Worm (Caenorhabditis elegans) whole organism, L2 larva: ENCODE results near the gene F35B3.7.

Experiments used
- C34F6.9 ChIP-seq: fragments of 150-350 bp; optimal IDR thresholded peaks from 2 replicates; lab custom pipeline; 2014; ENCODE audit warnings: missing biosample characterization, missing genetic modification characterization
- F13H6.1 ChIP-seq: sonication (generic microtip); optimal IDR thresholded peaks from 2 replicates; lab custom pipeline; 2016; ENCODE audit warnings: missing genetic modification characterization, missing compliant biosample characterization
- R02D3.7 ChIP-seq: fragments of 150-350 bp; optimal IDR thresholded peaks from 2 replicates; lab custom pipeline; 2014; ENCODE audit warnings: missing biosample characterization, missing genetic modification characterization
- Y55F3AM.14 ChIP-seq: fragments of 200-800 bp; sonication (Bioruptor generic); optimal IDR thresholded peaks from 2 replicates; lab custom pipeline; 2018; ENCODE audit warnings: mild to moderate bottlenecking, missing genetic modification characterization, missing compliant biosample characterization
- ZK546.5 ChIP-seq: sonication (generic microtip); optimal IDR thresholded peaks from 2 replicates; lab custom pipeline; 2017; ENCODE audit warnings: missing biosample characterization, missing genetic modification characterization
- alr-1 ChIP-seq: fragments of 150-350 bp; optimal IDR thresholded peaks from 2 replicates; lab custom pipeline; 2014; ENCODE audit warnings: missing biosample characterization, missing genetic modification characterization
- aly-2 ChIP-seq: fragments of 150-350 bp; optimal IDR thresholded peaks from 2 replicates; lab custom pipeline; 2014; ENCODE audit warnings: missing biosample characterization, missing genetic modification characterization
- ama-1 ChIP-seq: fragments of 150-350 bp; optimal IDR thresholded peaks from 2 replicates; lab custom pipeline; 2018; ENCODE audit warnings: inconsistent platforms
- blmp-1 ChIP-seq: sonication (generic microtip); optimal IDR thresholded peaks from 2 replicates; lab custom pipeline; 2017; ENCODE audit warnings: missing genetic modification characterization, mild to moderate bottlenecking, missing compliant biosample characterization, antibody characterized with exemption, moderate library complexity; ENCODE audit not compliant: insufficient read depth
- ceh-16 ChIP-seq: fragments of 150-350 bp; optimal IDR thresholded peaks from 2 replicates; lab custom pipeline; 2014; ENCODE audit warnings: missing biosample characterization, missing genetic modification characterization
- crh-2 ChIP-seq: sonication (generic microtip); optimal IDR thresholded peaks from 2 replicates; lab custom pipeline; 2017; ENCODE audit warnings: missing biosample characterization, missing genetic modification characterization
- dmd-4 ChIP-seq: sonication (generic microtip); optimal IDR thresholded peaks from 2 replicates; lab custom pipeline; 2017; ENCODE audit warnings: missing biosample characterization, missing genetic modification characterization
- egl-27 ChIP-seq: sonication (generic microtip); optimal IDR thresholded peaks from 3 replicates; lab custom pipeline; 2017; ENCODE audit warnings: missing biosample characterization, missing genetic modification reagents, missing genetic modification characterization
- elt-1 ChIP-seq: fragments of 150-350 bp; optimal IDR thresholded peaks from 2 replicates; lab custom pipeline; 2014; ENCODE audit warnings: missing biosample characterization, missing genetic modification characterization
- elt-3 ChIP-seq: sonication (generic microtip); optimal IDR thresholded peaks from 2 replicates; lab custom pipeline; 2017; ENCODE audit warnings: missing biosample characterization, missing genetic modification characterization
- fos-1 ChIP-seq: fragments of 150-350 bp; optimal IDR thresholded peaks from 2 replicates; lab custom pipeline; 2014; ENCODE audit warnings: missing biosample characterization, missing genetic modification characterization
- gmeb-1 ChIP-seq: fragments of 150-350 bp; optimal IDR thresholded peaks from 2 replicates; lab custom pipeline; 2014; ENCODE audit warnings: missing biosample characterization, missing genetic modification characterization
- lin-11 ChIP-seq: fragments of 150-350 bp; sonication (generic microtip); optimal IDR thresholded peaks from 2 replicates; lab custom pipeline; 2014; ENCODE audit warnings: missing biosample characterization, missing genetic modification characterization, inconsistent platforms, mixed read lengths
- lin-39 ChIP-seq: fragments of 150-350 bp; optimal IDR thresholded peaks from 2 replicates; lab custom pipeline; 2014; ENCODE audit warnings: missing biosample characterization, missing genetic modification reagents, missing genetic modification characterization
- lsy-2 ChIP-seq, 2 experiments: fragments of 150-350 bp in 1 of 2; sonication (generic microtip) in 1 of 2; optimal IDR thresholded peaks; 2 replicates each; lab custom pipeline; 2014 to 2017; ENCODE audit warnings: missing biosample characterization in 2 of 2, missing genetic modification characterization in 2 of 2
- mab-5 ChIP-seq: fragments of 150-350 bp; optimal IDR thresholded peaks from 2 replicates; lab custom pipeline; 2014; ENCODE audit warnings: missing biosample characterization, missing genetic modification characterization
- mbf-1 ChIP-seq: sonication (generic microtip); optimal IDR thresholded peaks from 2 replicates; lab custom pipeline; 2017; ENCODE audit warnings: missing biosample characterization, missing genetic modification characterization
- mdl-1 ChIP-seq, 2 experiments: fragments of 150-350 bp in 1 of 2; sonication (generic microtip) in 1 of 2; optimal IDR thresholded peaks; 2 replicates each; lab custom pipeline; 2017; ENCODE audit warnings: missing biosample characterization in 2 of 2, missing genetic modification characterization in 2 of 2
- nhr-11 ChIP-seq: fragments of 150-350 bp; optimal IDR thresholded peaks from 2 replicates; lab custom pipeline; 2014; ENCODE audit warnings: missing biosample characterization, missing genetic modification characterization
- nhr-12 ChIP-seq: fragments of 150-350 bp; optimal IDR thresholded peaks from 2 replicates; lab custom pipeline; 2014; ENCODE audit warnings: missing biosample characterization, missing genetic modification characterization
- nhr-129 ChIP-seq: fragments of 150-350 bp; optimal IDR thresholded peaks from 2 replicates; lab custom pipeline; 2014; ENCODE audit warnings: missing biosample characterization, missing genetic modification characterization
- nhr-21 ChIP-seq: fragments of 150-350 bp; optimal IDR thresholded peaks from 2 replicates; lab custom pipeline; 2014; ENCODE audit warnings: missing biosample characterization, missing genetic modification characterization
- nhr-23 ChIP-seq: fragments of 150-350 bp; optimal IDR thresholded peaks from 2 replicates; lab custom pipeline; 2014; ENCODE audit warnings: missing biosample characterization, missing genetic modification reagents, missing genetic modification characterization
- nhr-237 ChIP-seq: fragments of 150-350 bp; optimal IDR thresholded peaks from 2 replicates; lab custom pipeline; 2014; ENCODE audit warnings: missing biosample characterization, missing genetic modification characterization
- nhr-25 ChIP-seq: fragments of 150-350 bp; sonication (generic microtip); optimal IDR thresholded peaks from 3 replicates; lab custom pipeline; 2014; ENCODE audit warnings: missing biosample characterization, missing genetic modification characterization
- nhr-77 ChIP-seq: fragments of 150-350 bp; optimal IDR thresholded peaks from 2 replicates; lab custom pipeline; 2014; ENCODE audit warnings: missing biosample characterization, missing genetic modification characterization
- peb-1 ChIP-seq: fragments of 150-350 bp; optimal IDR thresholded peaks from 2 replicates; lab custom pipeline; 2014; ENCODE audit warnings: missing biosample characterization, missing genetic modification characterization
- sem-4 ChIP-seq: fragments of 150-350 bp; optimal IDR thresholded peaks from 2 replicates; lab custom pipeline; 2014; ENCODE audit warnings: missing biosample characterization, missing genetic modification reagents, missing genetic modification characterization
- skn-1 ChIP-seq: sonication (generic microtip); optimal IDR thresholded peaks from 2 replicates; lab custom pipeline; 2017; ENCODE audit warnings: missing biosample characterization, missing genetic modification characterization
- sma-3 ChIP-seq: sonication (generic microtip); optimal IDR thresholded peaks from 2 replicates; lab custom pipeline; 2016; ENCODE audit warnings: missing genetic modification reagents, missing genetic modification characterization, missing compliant biosample characterization
- sma-9 ChIP-seq, 2 experiments: fragments of 150-350 bp in 1 of 2; sonication (generic microtip) in 1 of 2; optimal IDR thresholded peaks; 2 replicates each; lab custom pipeline; 2014 to 2016; ENCODE audit warnings: missing genetic modification characterization in 2 of 2, mild to moderate bottlenecking in 1 of 2, missing biosample characterization in 1 of 2, missing compliant biosample characterization in 1 of 2, missing genetic modification reagents in 1 of 2, moderate library complexity in 1 of 2
- snpc-4 ChIP-seq: fragments of 150-350 bp; optimal IDR thresholded peaks from 2 replicates; lab custom pipeline; 2014; ENCODE audit warnings: missing biosample characterization, missing genetic modification characterization
- unc-55 ChIP-seq: fragments of 150-350 bp; sonication (generic microtip); optimal IDR thresholded peaks from 3 replicates; lab custom pipeline; 2014; ENCODE audit warnings: missing biosample characterization, missing genetic modification reagents, missing genetic modification characterization
- unc-62 ChIP-seq: fragments of 150-350 bp; optimal IDR thresholded peaks from 2 replicates; lab custom pipeline; 2014; ENCODE audit warnings: missing biosample characterization, missing genetic modification reagents, missing genetic modification characterization
- ztf-1 ChIP-seq: fragments of 200-800 bp; sonication (Bioruptor generic); conservative IDR thresholded peaks from 2 replicates; pipeline ENCODE4 v1.3.6; 2022; ENCODE audit warnings: missing genetic modification characterization, missing compliant biosample characterization
- ztf-11 ChIP-seq: sonication (generic microtip); optimal IDR thresholded peaks from 2 replicates; lab custom pipeline; 2017; ENCODE audit warnings: missing biosample characterization, missing genetic modification characterization
- ztf-4 ChIP-seq: fragments of 150-350 bp; optimal IDR thresholded peaks from 2 replicates; lab custom pipeline; 2014; ENCODE audit warnings: missing biosample characterization, missing genetic modification characterization

F35B3.7 gene

ce11 chrX:17066937-17067336 is 24.1 kb upstream of the F35B3.7 start:
- no peak for TF ChIP-seq elt-1
- TF ChIP-seq sma-9 (GFP tag; optimal IDR thresholded peaks at IDR 0.05; lab: Kevin White, UChicago) = peak; percentile 55
- no peak for TF ChIP-seq sma-9 (tag; optimal IDR thresholded peaks at IDR 0.05; lab: Kevin White, UChicago)
- no peak for TF ChIP-seq mab-5
- peak; percentile 21 for TF ChIP-seq fos-1 (tag; lab: Kevin White, UChicago)

DNA sequence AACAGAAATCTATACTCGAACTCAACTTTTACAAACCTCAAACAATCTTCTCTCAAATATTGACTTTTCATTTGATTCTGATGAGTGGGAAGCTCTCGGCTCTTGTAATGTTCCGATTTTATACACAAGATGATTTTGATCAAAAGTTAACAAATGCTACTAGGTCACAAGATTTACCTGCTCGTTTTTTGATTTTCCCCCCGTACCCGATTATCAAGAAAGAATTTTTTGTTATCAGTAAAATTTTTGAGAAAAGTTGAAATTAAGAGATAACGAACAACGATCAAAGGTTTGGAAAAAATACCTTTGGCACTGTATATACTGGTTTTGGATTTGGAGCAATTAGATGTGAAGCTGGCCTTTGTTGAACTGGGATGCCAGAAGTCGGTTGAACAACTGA is 21.9 kb upstream of the F35B3.7 start:
- TF ChIP-seq sma-9 (GFP tag; optimal IDR thresholded peaks at IDR 0.05; lab: Kevin White, UChicago) (peak; percentile 26), sma-9 (tag; optimal IDR thresholded peaks at IDR 0.05; lab: Kevin White, UChicago) (no peak), mdl-1 (tag; optimal IDR thresholded peaks at IDR 0.05; lab: Kevin White, UChicago) (no peak), ZK546.5 (no peak), crh-2 (tag; lab: Kevin White, UChicago) (peak; percentile 14), dmd-4 (tag; lab: Kevin White, UChicago) (no peak), skn-1 (peak; percentile 5), lin-39 (tag; lab: Kevin White, UChicago) (no peak), sem-4 (no peak), nhr-11 (tag; lab: Kevin White, UChicago) (no peak), aly-2 (no peak), peb-1 (tag; lab: Kevin White, UChicago) (no peak), fos-1 (tag; lab: Kevin White, UChicago) (peak; percentile 41), sma-3 (GFP tag; lab: Kevin White, UChicago) (no peak)

DNA sequence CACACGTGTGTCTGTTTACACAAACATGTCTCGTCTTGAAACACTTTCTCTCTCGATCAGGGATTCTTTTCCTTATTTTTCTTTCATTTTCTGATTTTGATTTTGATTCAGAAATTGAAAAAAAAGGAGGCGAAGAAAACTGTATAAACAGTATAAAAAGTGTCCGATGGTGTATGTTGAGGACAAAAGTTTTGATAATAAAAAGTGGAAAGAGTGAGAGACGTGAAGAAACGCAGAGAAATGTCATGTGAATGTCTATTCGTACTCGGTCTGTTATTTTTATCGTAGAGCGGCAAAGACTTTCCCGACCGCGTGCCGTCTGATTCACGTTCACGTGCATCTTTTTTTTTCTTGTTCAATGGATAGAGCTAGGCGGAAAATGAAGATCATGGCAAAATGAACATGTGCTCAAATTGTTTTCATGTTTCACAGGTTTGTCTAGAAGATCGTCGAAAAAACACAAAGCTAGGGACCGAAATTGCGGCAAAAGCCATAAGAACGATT is 20.9 kb upstream of the F35B3.7 start:
- TF ChIP-seq mab-5 (no peak), mdl-1 (tag; optimal IDR thresholded peaks at IDR 0.05; lab: Kevin White, UChicago) (peak; percentile 53 to 81), egl-27 (tag; lab: Kevin White, UChicago) (peak; percentile 6), sma-3 (GFP tag; lab: Kevin White, UChicago) (peak; percentile 82), elt-3 (tag; lab: Kevin White, UChicago) (no peak), blmp-1 (peak; percentile 40), fos-1 (tag; lab: Kevin White, UChicago) (peak; percentile 82), crh-2 (tag; lab: Kevin White, UChicago) (peak; percentile 72), gmeb-1 (peak; percentile 47), lsy-2 (tag; optimal IDR thresholded peaks at IDR 0.05; lab: Kevin White, UChicago) (peak in 1 of 2 experiments; percentile 58), nhr-25 (tag; lab: Kevin White, UChicago) (peak; percentile 33), ztf-1 (no peak), lin-11 (no peak), F13H6.1 (tag; lab: Kevin White, UChicago) (peak; percentile 59), C34F6.9 (tag; lab: Kevin White, UChicago) (peak; percentile 19), nhr-129 (peak; percentile 64), sma-9 (GFP tag; optimal IDR thresholded peaks at IDR 0.05; lab: Kevin White, UChicago) (peak; percentile 95), sma-9 (tag; optimal IDR thresholded peaks at IDR 0.05; lab: Kevin White, UChicago) (no peak), nhr-21 (tag; lab: Kevin White, UChicago) (peak; percentile 75)
- TF ChIP-seq, all 48 proteins: peak for 14

DNA sequence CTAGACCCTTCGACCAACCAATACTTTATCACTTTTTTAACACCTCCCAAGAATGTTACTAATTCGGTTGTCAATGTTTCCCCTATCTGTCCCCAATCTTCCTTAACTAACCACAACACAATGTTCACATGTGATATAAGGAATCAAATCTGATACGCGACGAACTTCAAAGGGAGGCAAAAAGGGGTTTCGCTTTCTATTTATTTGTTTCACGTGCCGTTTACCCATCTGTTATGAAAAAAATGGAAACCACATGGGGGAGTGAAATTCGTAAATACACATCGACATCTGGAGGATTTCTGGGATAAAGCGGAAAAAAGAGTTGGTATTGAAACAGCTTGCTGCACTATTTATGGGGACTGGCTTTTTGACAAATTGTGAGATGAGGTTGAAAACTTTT is 19.3 kb upstream of the F35B3.7 start:
- TF ChIP-seq ztf-1 = no peak
- no peak for TF ChIP-seq egl-27 (tag; lab: Kevin White, UChicago)
- TF ChIP-seq skn-1 = no peak
- no peak for TF ChIP-seq ceh-16 (tag; lab: Kevin White, UChicago)
- peak; percentile 71 for TF ChIP-seq blmp-1
- TF ChIP-seq F13H6.1 (tag; lab: Kevin White, UChicago) = no peak
- TF ChIP-seq elt-3 (tag; lab: Kevin White, UChicago) = no peak
- TF ChIP-seq ztf-11 (tag; lab: Kevin White, UChicago) = no peak
- TF ChIP-seq ztf-4 (tag; lab: Kevin White, UChicago) = no peak
- no peak for TF ChIP-seq nhr-23 (tag; lab: Kevin White, UChicago)
- TF ChIP-seq lin-39 (tag; lab: Kevin White, UChicago) = no peak
- TF ChIP-seq lin-11 = no peak
- no peak for TF ChIP-seq mbf-1 (tag; lab: Kevin White, UChicago)
- no peak for TF ChIP-seq nhr-77 (tag; lab: Kevin White, UChicago)
- TF ChIP-seq lsy-2 (tag; optimal IDR thresholded peaks at IDR 0.05; lab: Kevin White, UChicago) = no peak
- TF ChIP-seq crh-2 (tag; lab: Kevin White, UChicago) = peak; percentile 3
- TF ChIP-seq unc-55 = no peak
- TF ChIP-seq nhr-12 (tag; lab: Kevin White, UChicago) = no peak
- TF ChIP-seq Y55F3AM.14 (GFP tag; lab: Kevin White, UChicago) = no peak
- TF ChIP-seq R02D3.7 (tag; lab: Kevin White, UChicago) = no peak
- TF ChIP-seq nhr-11 (tag; lab: Kevin White, UChicago) = no peak
- no peak for TF ChIP-seq mab-5
- peak; percentile 22 for TF ChIP-seq nhr-21 (tag; lab: Kevin White, UChicago)
- TF ChIP-seq peb-1 (tag; lab: Kevin White, UChicago) = no peak
- no peak for TF ChIP-seq unc-62
- TF ChIP-seq snpc-4 (tag; lab: Kevin White, UChicago) = no peak
- no peak for TF ChIP-seq C34F6.9 (tag; lab: Kevin White, UChicago)
- TF ChIP-seq gmeb-1 = no peak
- TF ChIP-seq sma-9 (GFP tag; optimal IDR thresholded peaks at IDR 0.05; lab: Kevin White, UChicago) = peak; percentile 57
- TF ChIP-seq sma-9 (tag; optimal IDR thresholded peaks at IDR 0.05; lab: Kevin White, UChicago) = no peak
- peak; percentile 8 for TF ChIP-seq sma-3 (GFP tag; lab: Kevin White, UChicago)
- TF ChIP-seq sem-4 = no peak
- TF ChIP-seq ama-1 (lab: Kevin White, UChicago) = peak; percentile 6
- no peak for TF ChIP-seq fos-1 (tag; lab: Kevin White, UChicago)
- TF ChIP-seq ZK546.5 = no peak
- TF ChIP-seq elt-1 = no peak
- no peak for TF ChIP-seq aly-2
- no peak for TF ChIP-seq nhr-237 (tag; lab: Kevin White, UChicago)
- TF ChIP-seq nhr-25 (tag; lab: Kevin White, UChicago) = no peak
- no peak for TF ChIP-seq alr-1
